Worm (Caenorhabditis elegans): ENCODE results near the gene M163.7.

Gene M163.7

ce11 chrX:14502116-14502587, 37.5 kb downstream of the M163.7 start:
- peak; percentile 37; the same call in 1 of the 2 replicates for TF ChIP-seq cebp-1 (GFP tag; IDR thresholded peaks at IDR 0.05)
- TF ChIP-seq cebp-1 (tag; optimal IDR thresholded peaks at IDR 0.05): peak; percentile 88
- peak; percentile 77 for TF ChIP-seq lin-40 (tag; optimal IDR thresholded peaks at IDR 0.05)
- no peak for TF ChIP-seq attf-3 (GFP tag; conservative IDR thresholded peaks at IDR 0.05)
- TF ChIP-seq repo-1 (tag; optimal IDR thresholded peaks at IDR 0.05): no peak
- TF ChIP-seq K12H6.12 (tag; optimal IDR thresholded peaks at IDR 0.05): peak; percentile 41
- no peak for TF ChIP-seq aptf-2 (GFP tag; conservative IDR thresholded peaks at IDR 0.05)
- peak; percentile 74; the same call in 1 of the 2 replicates for TF ChIP-seq let-526 (GFP tag; IDR thresholded peaks at IDR 0.05)
- no peak for TF ChIP-seq snpc-1.1 (tag; optimal IDR thresholded peaks at IDR 0.05; ENCODE audit: insufficient read depth)
- no peak for TF ChIP-seq nfya-2 (GFP tag; IDR thresholded peaks at IDR 0.05)
- no peak; the same call in 1 of the 2 replicates for TF ChIP-seq zfh-2 (GFP tag; conservative IDR thresholded peaks at IDR 0.05)
- TF ChIP-seq C06A6.2 (GFP tag; conservative IDR thresholded peaks at IDR 0.05): peak; percentile 74
- no peak for TF ChIP-seq F57C9.4 (tag; optimal IDR thresholded peaks at IDR 0.05)
- no peak for TF ChIP-seq lsl-1 (GFP tag; optimal IDR thresholded peaks at IDR 0.05)
- TF ChIP-seq sea-2 (GFP tag; IDR thresholded peaks at IDR 0.05): no peak
- TF ChIP-seq F23B12.7 (tag; optimal IDR thresholded peaks at IDR 0.05; ENCODE audit: insufficient read depth): no peak
- TF ChIP-seq snpc-4 (GFP tag; optimal IDR thresholded peaks at IDR 0.05): no peak
- TF ChIP-seq snpc-4 (tag; optimal IDR thresholded peaks at IDR 0.05): peak in 2 of 4 experiments; percentile 1 to 40
- TF ChIP-seq ama-1 (optimal IDR thresholded peaks at IDR 0.05): no peak
- TF ChIP-seq ama-1 (GFP tag; optimal IDR thresholded peaks at IDR 0.05): no peak
- peak; percentile 18 for TF ChIP-seq ztf-18 (tag; optimal IDR thresholded peaks at IDR 0.05)
- peak; percentile 90 for TF ChIP-seq somi-1 (GFP tag; optimal IDR thresholded peaks at IDR 0.05)
- no peak for TF ChIP-seq athp-1 (tag; optimal IDR thresholded peaks at IDR 0.05)
- TF ChIP-seq Y56A3A.18 (GFP tag; IDR thresholded peaks at IDR 0.05): no peak
- no peak for TF ChIP-seq F57A8.1 (GFP tag; optimal IDR thresholded peaks at IDR 0.05)
- no peak for TF ChIP-seq die-1 (tag; optimal IDR thresholded peaks at IDR 0.05)
- peak; percentile 12 for TF ChIP-seq lin-54 (GFP tag; optimal IDR thresholded peaks at IDR 0.05)
- no peak for TF ChIP-seq lag-1 (GFP tag; IDR thresholded peaks at IDR 0.05)
- TF ChIP-seq bed-1 (GFP tag; IDR thresholded peaks at IDR 0.05): no peak
- TF ChIP-seq B0336.3 (GFP tag; IDR thresholded peaks at IDR 0.05): peak; percentile 76; the same call in 1 of the 2 replicates
- no peak for TF ChIP-seq rec-8 (tag; optimal IDR thresholded peaks at IDR 0.05)
- no peak for TF ChIP-seq gei-17 (GFP tag; optimal IDR thresholded peaks at IDR 0.05)
- no peak for TF ChIP-seq efl-1 (GFP tag; optimal IDR thresholded peaks at IDR 0.05)
- TF ChIP-seq bed-2 (GFP tag; IDR thresholded peaks at IDR 0.05): no peak
- no peak for TF ChIP-seq Y53G8AR.9 (GFP tag; conservative IDR thresholded peaks at IDR 0.05)
- peak in 1 of 3 experiments; percentile 28 for TF ChIP-seq lin-35 (GFP tag; optimal IDR thresholded peaks at IDR 0.05)
- TF ChIP-seq hmg-1.2 (GFP tag; IDR thresholded peaks at IDR 0.05): no peak
- no peak for TF ChIP-seq hlh-26 (GFP tag; conservative IDR thresholded peaks at IDR 0.05)
- TF ChIP-seq egl-18 (GFP tag; IDR thresholded peaks at IDR 0.05): no peak
- no peak for TF ChIP-seq rcor-1 (GFP tag; IDR thresholded peaks at IDR 0.05)
- no peak for TF ChIP-seq cebp-2 (GFP tag; IDR thresholded peaks at IDR 0.05)
- no peak for TF ChIP-seq Y53F4B.3 (GFP tag; IDR thresholded peaks at IDR 0.05)
- no peak for TF ChIP-seq mcd-1 (GFP tag; IDR thresholded peaks at IDR 0.05)
- no peak for TF ChIP-seq B0019.2 (GFP tag; conservative IDR thresholded peaks at IDR 0.05)
- peak; percentile 77; the same call in 1 of the 2 replicates for TF ChIP-seq lin-26 (GFP tag; IDR thresholded peaks at IDR 0.05)
- TF ChIP-seq let-607 (tag; optimal IDR thresholded peaks at IDR 0.05): peak in 1 of 2 experiments; percentile 46
- no peak for TF ChIP-seq dpl-1 (GFP tag; optimal IDR thresholded peaks at IDR 0.05)
- TF ChIP-seq mel-28 (tag; optimal IDR thresholded peaks at IDR 0.05; ENCODE audit: borderline replicate concordance): no peak
- no peak for TF ChIP-seq madf-3 (GFP tag; IDR thresholded peaks at IDR 0.05)
